Worm (Caenorhabditis elegans) whole organism, mixed stage, embryonic: ENCODE results near the gene C25E10.7.

Experiments
- M03D4.4 ChIP-seq: sonication (generic microtip); optimal IDR thresholded peaks from 2 replicates; lab custom pipeline; 2017; ENCODE audit warnings: mild to moderate bottlenecking, missing genetic modification characterization, missing compliant biosample characterization
- blmp-1 ChIP-seq: fragments of 150-350 bp; optimal IDR thresholded peaks from 2 replicates; lab custom pipeline; 2014; ENCODE audit warnings: missing biosample characterization, missing genetic modification characterization
- ceh-39 ChIP-seq: fragments of 150-350 bp; optimal IDR thresholded peaks from 2 replicates; lab custom pipeline; 2014; ENCODE audit warnings: missing biosample characterization, missing genetic modification characterization
- ceh-43 ChIP-seq: fragments of 200-800 bp; sonication (Bioruptor generic); optimal IDR thresholded peaks from 2 replicates; lab custom pipeline; 2018; ENCODE audit warnings: mild to moderate bottlenecking, missing genetic modification characterization, moderate library complexity, missing compliant biosample characterization
- ceh-83 ChIP-seq: fragments of 200-800 bp; sonication (Bioruptor generic); optimal IDR thresholded peaks from 2 replicates; lab custom pipeline; 2018; ENCODE audit warnings: mild to moderate bottlenecking, missing genetic modification characterization, missing compliant biosample characterization
- ces-1 ChIP-seq: fragments of 150-350 bp; optimal IDR thresholded peaks from 2 replicates; lab custom pipeline; 2014; ENCODE audit warnings: missing biosample characterization, missing genetic modification reagents, missing genetic modification characterization
- cnd-1 ChIP-seq: fragments of 200-800 bp; sonication (Bioruptor generic); optimal IDR thresholded peaks from 2 replicates; lab custom pipeline; 2018; ENCODE audit warnings: mild to moderate bottlenecking, missing genetic modification characterization, missing compliant biosample characterization
- elt-1 ChIP-seq: sonication (generic microtip); optimal IDR thresholded peaks from 2 replicates; lab custom pipeline; 2017; ENCODE audit warnings: missing genetic modification characterization, mild to moderate bottlenecking, missing compliant biosample characterization, antibody characterized with exemption, moderate library complexity, borderline replicate concordance; ENCODE audit not compliant: insufficient read depth
- flh-1 ChIP-seq: fragments of 200-800 bp; sonication (Bioruptor generic); optimal IDR thresholded peaks from 2 replicates; lab custom pipeline; 2018; ENCODE audit warnings: mild to moderate bottlenecking, missing genetic modification characterization, moderate library complexity, missing compliant biosample characterization
- ham-2 ChIP-seq: fragments of 200-800 bp; sonication (Bioruptor generic); optimal IDR thresholded peaks from 2 replicates; lab custom pipeline; 2018; ENCODE audit warnings: mild to moderate bottlenecking, missing genetic modification characterization, missing compliant biosample characterization
- lin-13 ChIP-seq: fragments of 150-350 bp; optimal IDR thresholded peaks from 2 replicates; lab custom pipeline; 2014; ENCODE audit warnings: missing biosample characterization, missing genetic modification characterization
- lin-32 ChIP-seq: fragments of 200-800 bp; sonication (Bioruptor generic); optimal IDR thresholded peaks from 2 replicates; lab custom pipeline; 2018; ENCODE audit warnings: mild to moderate bottlenecking, missing genetic modification characterization, missing compliant biosample characterization
- lsy-2 ChIP-seq: fragments of 150-350 bp; optimal IDR thresholded peaks from 2 replicates; lab custom pipeline; 2014; ENCODE audit warnings: missing biosample characterization, missing genetic modification characterization
- mab-5 ChIP-seq: fragments of 150-350 bp; optimal IDR thresholded peaks from 2 replicates; lab custom pipeline; 2014; ENCODE audit warnings: missing biosample characterization, missing genetic modification characterization
- mep-1 ChIP-seq: fragments of 150-350 bp; optimal IDR thresholded peaks from 2 replicates; lab custom pipeline; 2017; ENCODE audit warnings: missing biosample characterization, missing genetic modification reagents, missing genetic modification characterization, inconsistent platforms
- nhr-12 ChIP-seq: fragments of 150-350 bp; optimal IDR thresholded peaks from 2 replicates; lab custom pipeline; 2014; ENCODE audit warnings: missing biosample characterization, missing genetic modification characterization
- nhr-2 ChIP-seq: fragments of 150-350 bp; optimal IDR thresholded peaks from 2 replicates; lab custom pipeline; 2014; ENCODE audit warnings: missing biosample characterization, missing genetic modification characterization
- nhr-237 ChIP-seq: fragments of 150-350 bp; optimal IDR thresholded peaks from 2 replicates; lab custom pipeline; 2014; ENCODE audit warnings: missing biosample characterization, missing genetic modification characterization
- nhr-28 ChIP-seq: fragments of 150-350 bp; optimal IDR thresholded peaks from 2 replicates; lab custom pipeline; 2014; ENCODE audit warnings: missing biosample characterization, missing genetic modification characterization
- nhr-76 ChIP-seq: sonication (generic microtip); optimal IDR thresholded peaks from 2 replicates; lab custom pipeline; 2017; ENCODE audit warnings: missing biosample characterization, missing genetic modification characterization
- pha-4 ChIP-seq: fragments of 150-350 bp; optimal IDR thresholded peaks from 2 replicates; lab custom pipeline; 2018; ENCODE audit warnings: missing biosample characterization, missing genetic modification reagents, missing genetic modification characterization
- sem-2 ChIP-seq: fragments of 200-800 bp; sonication (Bioruptor generic); optimal IDR thresholded peaks from 2 replicates; lab custom pipeline; 2018; ENCODE audit warnings: mild to moderate bottlenecking, missing genetic modification characterization, missing compliant biosample characterization
- snpc-4 ChIP-seq: fragments of 150-350 bp; optimal IDR thresholded peaks from 2 replicates; lab custom pipeline; 2014; ENCODE audit warnings: missing biosample characterization, missing genetic modification characterization
- sptf-1 ChIP-seq: sonication (generic microtip); optimal IDR thresholded peaks from 2 replicates; lab custom pipeline; 2017; ENCODE audit warnings: mild to moderate bottlenecking, missing genetic modification characterization, moderate library complexity, missing compliant biosample characterization
- tbx-8 ChIP-seq: fragments of 200-800 bp; sonication (Bioruptor generic); optimal IDR thresholded peaks from 2 replicates; lab custom pipeline; 2018; ENCODE audit warnings: mild to moderate bottlenecking, missing genetic modification characterization, moderate library complexity, missing compliant biosample characterization
- unc-120 ChIP-seq: sonication (generic microtip); optimal IDR thresholded peaks from 2 replicates; lab custom pipeline; 2017; ENCODE audit warnings: missing genetic modification characterization, missing compliant biosample characterization; ENCODE audit not compliant: poor library complexity, severe bottlenecking
- unc-62 ChIP-seq: fragments of 150-350 bp; optimal IDR thresholded peaks from 2 replicates; lab custom pipeline; 2014; ENCODE audit warnings: missing biosample characterization, missing genetic modification reagents, missing genetic modification characterization
- zip-8 ChIP-seq: fragments of 150-350 bp; optimal IDR thresholded peaks from 2 replicates; lab custom pipeline; 2014; ENCODE audit warnings: missing biosample characterization, missing genetic modification characterization
- ztf-11 ChIP-seq: fragments of 150-350 bp; optimal IDR thresholded peaks from 2 replicates; lab custom pipeline; 2014; ENCODE audit warnings: missing biosample characterization, missing genetic modification characterization

C25E10.7 gene

DNA sequence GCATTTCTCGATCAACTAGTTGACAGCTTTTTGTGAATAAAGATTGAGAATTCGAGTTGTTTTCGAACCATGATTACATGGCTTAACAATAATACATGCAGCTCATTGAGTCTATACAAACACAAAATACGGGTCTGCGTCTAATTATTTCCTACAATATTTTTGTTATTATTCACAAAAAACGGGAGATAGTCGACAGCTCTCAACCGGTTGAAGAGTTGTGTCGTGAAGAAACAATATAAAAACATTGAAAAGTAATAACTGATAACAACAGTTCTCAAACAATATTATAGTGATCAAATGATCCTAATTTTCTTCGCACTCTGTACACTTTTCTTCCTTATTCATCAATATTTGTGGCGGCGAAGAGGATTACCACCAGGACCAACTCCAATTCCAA lies 10.0 kb downstream of the C25E10.7 start, which contains the start of gene cyp-33B1:
cyp-33B1 (plus strand) TSS at position 301 of the 400 bp plus-strand sequence.
- TF ChIP-seq flh-1 (GFP tag; lab: Kevin White, UChicago) (no peak), sptf-1 (no peak), nhr-12 (no peak), mep-1 (tag; lab: Kevin White, UChicago) (no peak), ces-1 (GFP tag; lab: Kevin White, UChicago) (no peak), elt-1 (tag; lab: Kevin White, UChicago) (no peak), ceh-83 (no peak), zip-8 (no peak), nhr-76 (tag; lab: Kevin White, UChicago) (no peak), ceh-39 (tag; lab: Kevin White, UChicago) (no peak), mab-5 (tag; lab: Kevin White, UChicago) (no peak), unc-62 (GFP tag; lab: Kevin White, UChicago) (no peak), pha-4 (tag; lab: Kevin White, UChicago) (no peak)

DNA sequence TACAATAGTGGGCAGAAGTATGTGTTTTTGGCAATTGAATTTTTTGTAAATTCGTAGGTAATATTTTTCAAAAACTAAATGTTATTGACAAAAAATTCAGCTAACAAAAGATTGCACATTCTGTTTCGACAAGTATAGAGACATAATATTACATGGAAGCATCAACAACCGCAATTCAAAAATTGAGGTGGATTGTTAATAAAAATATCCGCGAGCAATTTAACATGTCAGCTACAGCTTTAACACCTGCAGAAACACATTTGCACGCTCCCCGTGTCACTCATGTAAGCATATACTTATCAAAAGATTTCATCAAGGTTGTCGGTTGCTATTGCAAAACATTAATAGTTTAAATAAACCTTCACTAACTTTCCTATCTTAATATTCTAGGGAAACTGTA lies 15.3 kb downstream of the C25E10.7 start, which contains the start of gene srsx-34:
srsx-34 (plus strand) TSS at position 301 of the 400 bp plus-strand sequence.
- no peak for TF ChIP-seq nhr-237 (tag; lab: Kevin White, UChicago)
- TF ChIP-seq snpc-4 (tag; lab: Kevin White, UChicago), result no peak
- no peak for TF ChIP-seq lin-13 (tag; lab: Kevin White, UChicago)
- TF ChIP-seq zip-8, result no peak
- no peak for TF ChIP-seq M03D4.4 (tag; lab: Kevin White, UChicago)
- no peak for TF ChIP-seq unc-62 (GFP tag; lab: Kevin White, UChicago)
- no peak for TF ChIP-seq elt-1 (tag; lab: Kevin White, UChicago)
- no peak for TF ChIP-seq ces-1 (GFP tag; lab: Kevin White, UChicago)
- no peak for TF ChIP-seq unc-120
- no peak for TF ChIP-seq pha-4 (tag; lab: Kevin White, UChicago)
- no peak for TF ChIP-seq nhr-28 (tag; lab: Kevin White, UChicago)
- TF ChIP-seq ceh-43, result no peak
- TF ChIP-seq mab-5 (tag; lab: Kevin White, UChicago), result no peak
- no peak for TF ChIP-seq lsy-2
- no peak for TF ChIP-seq sem-2
- no peak for TF ChIP-seq ztf-11 (tag; lab: Kevin White, UChicago)
- TF ChIP-seq ham-2, result no peak
- TF ChIP-seq, all 35 proteins: peak for 0

ce11 chrV:9033267-9033666 lies 17.7 kb downstream of the C25E10.7 start, which contains the start of gene C25E10.4:
Gene C25E10.4 (plus strand): TSS chrV:9033567.
- no peak for TF ChIP-seq ztf-11 (tag; lab: Kevin White, UChicago)
- no peak for TF ChIP-seq ces-1 (GFP tag; lab: Kevin White, UChicago)
- no peak for TF ChIP-seq cnd-1 (tag; lab: Kevin White, UChicago)
- TF ChIP-seq nhr-12, result no peak
- TF ChIP-seq tbx-8 (GFP tag; lab: Kevin White, UChicago), result no peak
- no peak for TF ChIP-seq pha-4 (tag; lab: Kevin White, UChicago)
- TF ChIP-seq elt-1 (tag; lab: Kevin White, UChicago), result no peak
- no peak for TF ChIP-seq mep-1 (tag; lab: Kevin White, UChicago)
- no peak for TF ChIP-seq blmp-1 (tag; lab: Kevin White, UChicago)
- TF ChIP-seq lin-32 (GFP tag; lab: Kevin White, UChicago), result no peak

ce11 chrV:9030248-9030647 lies 20.8 kb downstream of the C25E10.7 start, which contains the start of gene C25E10.5:
Gene C25E10.5 (plus strand): TSS chrV:9030548.
- no peak for TF ChIP-seq nhr-28 (tag; lab: Kevin White, UChicago)
- no peak for TF ChIP-seq ceh-83
- no peak for TF ChIP-seq ceh-43
- TF ChIP-seq tbx-8 (GFP tag; lab: Kevin White, UChicago), result no peak
- TF ChIP-seq cnd-1 (tag; lab: Kevin White, UChicago), result no peak
- TF ChIP-seq, all 35 proteins: peak for 0

DNA sequence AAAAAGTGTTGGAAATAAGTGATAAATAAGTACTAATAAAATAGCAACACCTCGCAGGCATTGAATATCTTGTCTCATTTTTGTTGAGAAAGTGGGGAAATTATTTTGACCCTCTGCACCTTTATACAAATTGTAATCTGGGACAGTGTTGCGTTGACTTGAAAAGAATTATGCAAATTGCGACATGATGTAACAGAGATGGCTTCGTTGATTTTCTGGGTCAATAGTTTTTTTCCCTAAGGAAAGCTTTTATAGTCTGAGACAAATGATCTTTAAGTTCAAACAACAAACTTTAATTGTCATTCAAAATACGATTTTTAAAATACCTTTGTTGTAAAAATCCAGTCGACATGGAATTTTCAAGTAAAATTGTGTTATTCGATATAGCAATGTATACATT lies 26.3 kb downstream of the C25E10.7 start, which contains the start of gene bus-1:
bus-1 (minus strand) TSS at position 101 of the 400 bp plus-strand sequence.
- TF ChIP-seq unc-120 (no peak), ceh-83 (no peak), nhr-2 (tag; lab: Kevin White, UChicago) (no peak), flh-1 (GFP tag; lab: Kevin White, UChicago) (no peak), sptf-1 (no peak)

DNA sequence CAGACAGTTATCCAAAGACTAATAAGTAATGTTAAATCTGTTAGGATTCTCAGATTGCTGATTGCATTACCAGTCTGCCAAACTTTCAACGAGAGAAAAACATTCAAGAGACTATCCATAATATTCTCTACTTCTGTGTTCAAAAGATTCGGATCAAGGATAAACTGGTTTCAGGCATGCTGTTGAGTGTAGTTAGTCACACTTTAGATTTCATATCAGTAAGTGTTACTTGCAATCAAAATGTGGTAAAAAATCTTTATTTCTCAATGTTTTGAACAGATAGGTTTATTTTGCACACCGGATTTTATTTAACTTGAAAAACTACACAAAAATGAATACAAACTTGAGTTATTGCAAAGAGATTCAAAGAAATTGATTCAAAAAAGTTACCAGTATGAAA lies 28.9 kb downstream of the C25E10.7 start, which contains the start of gene oac-41:
oac-41 (minus strand) TSS at position 101 of the 400 bp plus-strand sequence.
- TF ChIP-seq blmp-1 (tag; lab: Kevin White, UChicago) (no peak), tbx-8 (GFP tag; lab: Kevin White, UChicago) (no peak)
